Worm (Caenorhabditis elegans) whole organism, midembryonic: ENCODE results near the gene C08H9.15.

Experiments used
- T22C8.4 ChIP-seq: fragments of 200-800 bp; sonication (Bioruptor generic); IDR thresholded peaks from 2 replicates; pipeline ENCODE4 v1.3.6; 2022; ENCODE audit warnings: missing genetic modification characterization, missing compliant biosample characterization
- cog-1 ChIP-seq: sonication (generic microtip); optimal IDR thresholded peaks from 2 replicates; lab custom pipeline; 2016; ENCODE audit warnings: missing genetic modification characterization, missing compliant biosample characterization
- flt-1 ChIP-seq: fragments of 200-800 bp; sonication (Bioruptor generic); IDR thresholded peaks from 2 replicates; pipeline ENCODE4 v1.3.6; 2022; ENCODE audit warnings: missing genetic modification characterization, missing compliant biosample characterization
- klf-2 ChIP-seq: fragments of 200-800 bp; sonication (Bioruptor generic); conservative IDR thresholded peaks from 2 replicates; pipeline ENCODE4 v1.3.6; 2022; ENCODE audit warnings: missing genetic modification reagents, missing genetic modification characterization, missing compliant biosample characterization
- med-1 ChIP-seq: sonication (generic microtip); optimal IDR thresholded peaks from 2 replicates; lab custom pipeline; 2017; ENCODE audit warnings: missing genetic modification characterization, mild to moderate bottlenecking, missing compliant biosample characterization, antibody characterized with exemption, missing genetic modification reagents; ENCODE audit not compliant: insufficient read depth
- ref-1 ChIP-seq: fragments of 200-800 bp; sonication (Bioruptor generic); conservative IDR thresholded peaks from 2 replicates; pipeline ENCODE4 v1.3.6; 2022; ENCODE audit warnings: missing genetic modification reagents, missing genetic modification characterization, missing compliant biosample characterization
- tab-1 ChIP-seq: fragments of 200-800 bp; sonication (Bioruptor generic); IDR thresholded peaks from 2 replicates; pipeline ENCODE4 v1.3.6; 2022; ENCODE audit warnings: missing genetic modification characterization, missing compliant biosample characterization
- ztf-23 ChIP-seq: fragments of 200-800 bp; sonication (Bioruptor generic); IDR thresholded peaks from 2 replicates; pipeline ENCODE4 v1.3.6; 2022; ENCODE audit warnings: missing genetic modification reagents, missing genetic modification characterization, missing compliant biosample characterization
- ztf-29 ChIP-seq: fragments of 200-800 bp; sonication (Bioruptor generic); IDR thresholded peaks from 2 replicates; pipeline ENCODE4 v1.3.6; 2022; ENCODE audit warnings: missing genetic modification reagents, missing genetic modification characterization, missing compliant biosample characterization

C08H9.15 gene

ce11 chrII:9898744-9899143 is 17.8 kb downstream of the C08H9.15 start:
- TF ChIP-seq klf-2: no peak
- no peak for TF ChIP-seq cog-1
- no peak for TF ChIP-seq T22C8.4
- no peak for TF ChIP-seq ref-1 (GFP tag; lab: Robert Waterston, UW)
- TF ChIP-seq tab-1 (GFP tag; lab: Robert Waterston, UW): no peak
- TF ChIP-seq ztf-29: no peak
- no peak for TF ChIP-seq flt-1 (GFP tag; lab: Robert Waterston, UW)
- TF ChIP-seq med-1 (GFP tag; lab: Kevin White, UChicago): no peak
- TF ChIP-seq ztf-23 (GFP tag; lab: Robert Waterston, UW): no peak

- no peak for TF ChIP-seq med-1 (GFP tag; lab: Kevin White, UChicago)
- no peak for TF ChIP-seq T22C8.4
- TF ChIP-seq cog-1: no peak
- no peak for TF ChIP-seq tab-1 (GFP tag; lab: Robert Waterston, UW)
- no peak for TF ChIP-seq ref-1 (GFP tag; lab: Robert Waterston, UW)
- no peak for TF ChIP-seq ztf-23 (GFP tag; lab: Robert Waterston, UW)
Observed at ce11 chrII:9900276-9900675, 19.3 kb downstream of the C08H9.15 start, which contains the start of gene unc-4. Gene unc-4 (minus strand): TSS chrII:9900376.

DNA sequence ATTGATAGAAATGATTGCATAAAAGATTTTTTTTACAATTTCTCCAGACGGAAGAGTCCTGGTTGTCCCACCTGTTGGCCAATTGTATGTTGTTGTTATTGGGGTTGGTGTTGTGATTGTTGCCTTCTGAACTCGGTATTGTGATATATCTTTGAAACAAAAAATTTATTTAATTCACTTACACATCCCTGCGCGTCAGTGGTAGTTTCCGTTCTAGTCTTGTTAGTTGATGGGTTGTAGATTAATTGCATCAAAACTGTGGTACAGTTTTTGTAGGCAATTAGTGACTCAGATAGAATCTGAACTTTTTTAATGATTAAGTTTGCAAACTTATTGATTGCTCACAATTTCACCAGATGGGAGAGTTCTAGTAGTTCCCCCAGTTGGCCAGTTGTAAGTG is 23.5 kb downstream of the C08H9.15 start:
- TF ChIP-seq ztf-29: no peak
- TF ChIP-seq flt-1 (GFP tag; lab: Robert Waterston, UW): no peak
- no peak for TF ChIP-seq ref-1 (GFP tag; lab: Robert Waterston, UW)
- no peak for TF ChIP-seq T22C8.4
- TF ChIP-seq klf-2: no peak
- no peak for TF ChIP-seq cog-1
- TF ChIP-seq ztf-23 (GFP tag; lab: Robert Waterston, UW): no peak
- TF ChIP-seq tab-1 (GFP tag; lab: Robert Waterston, UW): no peak
- no peak for TF ChIP-seq med-1 (GFP tag; lab: Kevin White, UChicago)

DNA sequence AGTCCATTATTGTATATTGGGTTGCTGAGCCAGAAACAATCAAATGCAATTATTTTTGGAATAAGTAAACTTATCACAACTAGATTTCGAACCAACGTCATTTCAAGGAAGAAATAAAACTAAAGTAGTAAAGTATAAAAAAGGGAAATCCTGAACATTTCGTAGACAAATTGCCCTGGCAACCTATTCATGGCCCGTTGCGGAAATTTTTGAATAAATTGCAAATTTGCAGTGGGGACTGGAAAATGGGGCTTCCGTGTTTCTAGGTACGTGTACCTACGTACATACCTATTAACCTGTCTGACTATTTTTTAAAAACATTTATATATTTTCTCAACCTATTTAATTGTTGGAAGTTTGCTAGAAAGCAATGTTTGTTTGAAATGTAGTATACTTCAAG is 34.0 kb downstream of the C08H9.15 start, which contains the start of gene F26C11.3:
Gene F26C11.3 (minus strand): TSS at position 101 of the 400 bp plus-strand sequence.
- TF ChIP-seq ztf-23 (GFP tag; lab: Robert Waterston, UW): no peak
- no peak for TF ChIP-seq ztf-29
- TF ChIP-seq tab-1 (GFP tag; lab: Robert Waterston, UW): no peak
- TF ChIP-seq ref-1 (GFP tag; lab: Robert Waterston, UW): no peak
- no peak for TF ChIP-seq klf-2
- no peak for TF ChIP-seq flt-1 (GFP tag; lab: Robert Waterston, UW)
- TF ChIP-seq cog-1: no peak
- no peak for TF ChIP-seq T22C8.4
- TF ChIP-seq med-1 (GFP tag; lab: Kevin White, UChicago): no peak

ce11 chrII:9916177-9916576 is 35.2 kb downstream of the C08H9.15 start, which contains the start of gene F26C11.4:
Gene F26C11.4 (minus strand): TSS chrII:9916277.
- TF ChIP-seq cog-1 (no peak), ref-1 (GFP tag; lab: Robert Waterston, UW) (no peak), med-1 (GFP tag; lab: Kevin White, UChicago) (no peak), flt-1 (GFP tag; lab: Robert Waterston, UW) (no peak), tab-1 (GFP tag; lab: Robert Waterston, UW) (no peak), klf-2 (no peak)

ce11 chrII:9917904-9918303 is 36.9 kb downstream of the C08H9.15 start, which contains the start of gene C05C10.8:
Gene C05C10.8 (minus strand): TSS chrII:9918004.
- TF ChIP-seq tab-1 (GFP tag; lab: Robert Waterston, UW): no peak
- TF ChIP-seq ref-1 (GFP tag; lab: Robert Waterston, UW): no peak
- TF ChIP-seq ztf-29: no peak
- no peak for TF ChIP-seq med-1 (GFP tag; lab: Kevin White, UChicago)
- no peak for TF ChIP-seq flt-1 (GFP tag; lab: Robert Waterston, UW)
- TF ChIP-seq cog-1: no peak
- TF ChIP-seq ztf-23 (GFP tag; lab: Robert Waterston, UW): no peak
- no peak for TF ChIP-seq T22C8.4
- no peak for TF ChIP-seq klf-2

DNA sequence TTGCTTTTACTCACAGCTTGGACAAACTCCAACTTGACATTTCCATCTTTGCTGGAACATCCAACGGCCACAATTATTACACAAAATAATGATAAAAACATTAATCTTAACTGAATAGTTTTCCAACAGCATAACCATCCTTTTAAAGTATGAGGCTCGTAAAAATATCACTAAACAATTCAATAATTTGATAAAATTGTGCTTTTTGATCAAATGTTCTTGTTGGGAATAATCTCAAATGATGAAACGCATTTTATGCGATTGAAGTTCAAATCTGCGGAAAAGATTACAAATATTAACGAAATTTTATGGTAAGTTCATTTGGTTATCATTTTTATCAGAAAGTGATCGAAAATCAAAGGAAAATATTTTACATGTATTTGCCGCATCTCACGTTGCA is 39.5 kb downstream of the C08H9.15 start, which contains the start of gene pho-10:
Gene pho-10 (minus strand): TSS at position 101 of the 400 bp plus-strand sequence.
- TF ChIP-seq ztf-29 (no peak), T22C8.4 (no peak), med-1 (GFP tag; lab: Kevin White, UChicago) (no peak), cog-1 (no peak), flt-1 (GFP tag; lab: Robert Waterston, UW) (no peak), ref-1 (GFP tag; lab: Robert Waterston, UW) (no peak), tab-1 (GFP tag; lab: Robert Waterston, UW) (no peak), klf-2 (no peak), ztf-23 (GFP tag; lab: Robert Waterston, UW) (no peak)

- TF ChIP-seq tab-1 (GFP tag; lab: Robert Waterston, UW) (no peak), ref-1 (GFP tag; lab: Robert Waterston, UW) (no peak), cog-1 (no peak), klf-2 (no peak), med-1 (GFP tag; lab: Kevin White, UChicago) (no peak), ztf-29 (no peak), ztf-23 (GFP tag; lab: Robert Waterston, UW) (no peak), flt-1 (GFP tag; lab: Robert Waterston, UW) (no peak), T22C8.4 (no peak)
Observed at ce11 chrII:9921622-9922269, 40.8 kb downstream of the C08H9.15 start, which contains the start of gene C05C10.2. Gene C05C10.2 (plus strand): TSS chrII:9922219.

- TF ChIP-seq med-1 (GFP tag; lab: Kevin White, UChicago) (no peak), ref-1 (GFP tag; lab: Robert Waterston, UW) (no peak), ztf-23 (GFP tag; lab: Robert Waterston, UW) (no peak), tab-1 (GFP tag; lab: Robert Waterston, UW) (no peak), klf-2 (no peak), cog-1 (no peak), flt-1 (GFP tag; lab: Robert Waterston, UW) (no peak), ztf-29 (no peak)
Observed at ce11 chrII:9928470-9928869, 47.5 kb downstream of the C08H9.15 start.
